Worm (Caenorhabditis elegans) whole organism, young adult: Measurements from ENCODE around the gene F17C11.26.

ENCODE experiments used
- B0336.3 ChIP-seq: fragments of 200-800 bp; sonication (Bioruptor generic); IDR thresholded peaks from 2 replicates; pipeline ENCODE4 v1.3.6; 2022; ENCODE audit warnings: missing genetic modification characterization, missing compliant biosample characterization
- C06A6.2 ChIP-seq: fragments of 200-800 bp; sonication (Bioruptor generic); conservative IDR thresholded peaks from 2 replicates; pipeline ENCODE4 v1.3.6; 2022; ENCODE audit warnings: missing genetic modification characterization, missing compliant biosample characterization
- C17E4.6 ChIP-seq: fragments of 200-800 bp; sonication (Bioruptor generic); IDR thresholded peaks from 2 replicates; pipeline ENCODE4 v1.3.6; 2022; ENCODE audit warnings: missing genetic modification reagents, missing genetic modification characterization, missing compliant biosample characterization
- D2030.7 ChIP-seq: fragments of 200-800 bp; sonication (Bioruptor generic); IDR thresholded peaks from 2 replicates; pipeline ENCODE4 v1.3.6; 2022; ENCODE audit warnings: missing genetic modification reagents, missing genetic modification characterization, missing compliant biosample characterization
- F10E7.11 ChIP-seq: sonication (generic microtip); optimal IDR thresholded peaks from 2 replicates; lab custom pipeline; 2017; ENCODE audit warnings: mild to moderate bottlenecking, missing genetic modification characterization, moderate library complexity, missing compliant biosample characterization
- F22D6.2 ChIP-seq: sonication (generic microtip); optimal IDR thresholded peaks from 2 replicates; lab custom pipeline; 2016; ENCODE audit warnings: mild to moderate bottlenecking, missing genetic modification characterization, missing compliant biosample characterization
- F52B5.7 ChIP-seq: sonication (generic microtip); optimal IDR thresholded peaks from 2 replicates; lab custom pipeline; 2016; ENCODE audit warnings: mild to moderate bottlenecking, missing genetic modification characterization, missing compliant biosample characterization
- F57A8.1 ChIP-seq: fragments of 200-800 bp; sonication (Bioruptor generic); optimal IDR thresholded peaks from 2 replicates; lab custom pipeline; 2018; ENCODE audit warnings: mild to moderate bottlenecking, missing genetic modification characterization, moderate library complexity, missing compliant biosample characterization
- T07F8.4 ChIP-seq: sonication (generic microtip); optimal IDR thresholded peaks from 2 replicates; lab custom pipeline; 2016; ENCODE audit warnings: mild to moderate bottlenecking, missing genetic modification characterization, moderate library complexity, missing compliant biosample characterization
- T26A5.8 ChIP-seq: sonication (generic microtip); optimal IDR thresholded peaks from 2 replicates; lab custom pipeline; 2016; ENCODE audit warnings: missing genetic modification characterization, missing compliant biosample characterization
- Y53G8AR.9 ChIP-seq: fragments of 200-800 bp; sonication (Bioruptor generic); conservative IDR thresholded peaks from 2 replicates; pipeline ENCODE4 v1.3.6; 2022; ENCODE audit warnings: missing genetic modification reagents, missing genetic modification characterization, missing compliant biosample characterization
- Y95B8A.8 ChIP-seq: fragments of 200-800 bp; sonication (Bioruptor generic); IDR thresholded peaks from 2 replicates; pipeline ENCODE4 v1.3.6; 2022; ENCODE audit warnings: missing genetic modification reagents, missing genetic modification characterization, missing compliant biosample characterization
- ama-1 ChIP-seq, 3 experiments: fragments of 150-350 bp in 1 of 3; sonication (generic microtip) in 2 of 3; optimal IDR thresholded peaks; 2 replicates each; lab custom pipeline; 2014 to 2018; ENCODE audit warnings: missing biosample characterization in 2 of 3, missing genetic modification characterization in 2 of 3, missing genetic modification reagents in 2 of 3
- aptf-2 ChIP-seq: fragments of 200-800 bp; sonication (Bioruptor generic); conservative IDR thresholded peaks from 2 replicates; pipeline ENCODE4 v1.3.6; 2022; ENCODE audit warnings: missing genetic modification reagents, missing genetic modification characterization, missing compliant biosample characterization
- attf-3 ChIP-seq: fragments of 200-800 bp; sonication (Bioruptor generic); conservative IDR thresholded peaks from 2 replicates; pipeline ENCODE4 v1.3.6; 2022; ENCODE audit warnings: missing genetic modification reagents, missing genetic modification characterization, missing compliant biosample characterization
- attf-5 ChIP-seq: fragments of 200-800 bp; sonication (Bioruptor generic); optimal IDR thresholded peaks from 2 replicates; lab custom pipeline; 2018; ENCODE audit warnings: mild to moderate bottlenecking, missing genetic modification characterization, missing compliant biosample characterization
- attf-6 ChIP-seq: fragments of 200-800 bp; sonication (Bioruptor generic); IDR thresholded peaks from 2 replicates; pipeline ENCODE4 v1.3.6; 2022; ENCODE audit warnings: missing genetic modification reagents, missing genetic modification characterization, missing compliant biosample characterization
- dpff-1 ChIP-seq: sonication (generic microtip); optimal IDR thresholded peaks from 2 replicates; lab custom pipeline; 2017; ENCODE audit warnings: mild to moderate bottlenecking, missing genetic modification characterization, missing compliant biosample characterization
- dpl-1 ChIP-seq: fragments of 150-350 bp; optimal IDR thresholded peaks from 2 replicates; lab custom pipeline; 2014; ENCODE audit warnings: missing biosample characterization, missing genetic modification reagents, missing genetic modification characterization
- ekl-4 ChIP-seq: fragments of 200-800 bp; sonication (Bioruptor generic); IDR thresholded peaks from 2 replicates; pipeline ENCODE4 v1.3.6; 2022; ENCODE audit warnings: missing genetic modification reagents, missing genetic modification characterization, missing compliant biosample characterization
- fkh-3 ChIP-seq: sonication (generic microtip); optimal IDR thresholded peaks from 2 replicates; lab custom pipeline; 2016; ENCODE audit warnings: mild to moderate bottlenecking, missing genetic modification characterization, missing compliant biosample characterization
- gei-17 ChIP-seq: fragments of 200-800 bp; sonication (Bioruptor generic); optimal IDR thresholded peaks from 2 replicates; lab custom pipeline; 2018; ENCODE audit warnings: mild to moderate bottlenecking, missing genetic modification characterization, missing compliant biosample characterization
- him-1 ChIP-seq: sonication (generic microtip); optimal IDR thresholded peaks from 2 replicates; lab custom pipeline; 2016; ENCODE audit warnings: missing genotype, missing genetic modification reagents, missing genetic modification characterization, missing compliant biosample characterization
- hlh-12 ChIP-seq: sonication (generic microtip); optimal IDR thresholded peaks from 2 replicates; lab custom pipeline; 2016; ENCODE audit warnings: missing genetic modification characterization, missing compliant biosample characterization
- hmg-1.2 ChIP-seq: fragments of 200-800 bp; sonication (Bioruptor generic); IDR thresholded peaks from 2 replicates; pipeline ENCODE4 v1.3.6; 2022; ENCODE audit warnings: missing genetic modification reagents, missing genetic modification characterization, missing compliant biosample characterization
- hrde-1 ChIP-seq: sonication (generic microtip); optimal IDR thresholded peaks from 2 replicates; lab custom pipeline; 2016; ENCODE audit warnings: missing genetic modification characterization, mild to moderate bottlenecking, missing compliant biosample characterization, moderate library complexity, missing genotype, missing genetic modification reagents, borderline replicate concordance
- hsf-1 ChIP-seq: fragments of 200-800 bp; sonication (Bioruptor generic); IDR thresholded peaks from 2 replicates; pipeline ENCODE4 v1.3.6; 2022; ENCODE audit warnings: missing genetic modification reagents, missing genetic modification characterization, missing compliant biosample characterization
- lag-1 ChIP-seq: fragments of 200-800 bp; sonication (Bioruptor generic); IDR thresholded peaks from 2 replicates; pipeline ENCODE4 v1.3.6; 2022; ENCODE audit warnings: missing genetic modification reagents, missing genetic modification characterization, missing compliant biosample characterization
- let-526 ChIP-seq: fragments of 200-800 bp; sonication (Bioruptor generic); IDR thresholded peaks from 2 replicates; pipeline ENCODE4 v1.3.6; 2022; ENCODE audit warnings: missing genetic modification reagents, missing genetic modification characterization, missing compliant biosample characterization
- lin-35 ChIP-seq, 3 experiments: fragments of 150-350 bp in 2 of 3; sonication (generic microtip) in 1 of 3; optimal IDR thresholded peaks; 2 replicates each; lab custom pipeline; 2014 to 2018; ENCODE audit warnings: missing biosample characterization in 3 of 3, missing genetic modification characterization in 3 of 3, missing genetic modification reagents in 3 of 3
- lin-54 ChIP-seq: fragments of 200-800 bp; sonication (Bioruptor generic); optimal IDR thresholded peaks from 2 replicates; lab custom pipeline; 2018; ENCODE audit warnings: mild to moderate bottlenecking, missing genetic modification characterization, missing compliant biosample characterization
- lsl-1 ChIP-seq: fragments of 200-800 bp; sonication (Bioruptor generic); optimal IDR thresholded peaks from 2 replicates; lab custom pipeline; 2018; ENCODE audit warnings: mild to moderate bottlenecking, missing genetic modification characterization, moderate library complexity, missing compliant biosample characterization
- lsy-27 ChIP-seq: sonication (generic microtip); optimal IDR thresholded peaks from 2 replicates; lab custom pipeline; 2017; ENCODE audit warnings: missing genetic modification characterization, mild to moderate bottlenecking, missing compliant biosample characterization, antibody characterized with exemption, missing genotype, borderline replicate concordance; ENCODE audit not compliant: insufficient read depth
- madf-3 ChIP-seq: fragments of 200-800 bp; sonication (Bioruptor generic); IDR thresholded peaks from 2 replicates; pipeline ENCODE4 v1.3.6; 2022; ENCODE audit warnings: missing genetic modification reagents, missing genetic modification characterization, missing compliant biosample characterization
- mcd-1 ChIP-seq: fragments of 200-800 bp; sonication (Bioruptor generic); IDR thresholded peaks from 2 replicates; pipeline ENCODE4 v1.3.6; 2022; ENCODE audit warnings: missing genetic modification reagents, missing genetic modification characterization, missing compliant biosample characterization
- mel-28 ChIP-seq: sonication (generic microtip); optimal IDR thresholded peaks from 2 replicates; lab custom pipeline; 2016; ENCODE audit warnings: borderline replicate concordance, mild to moderate bottlenecking, missing genetic modification characterization, missing compliant biosample characterization
- mes-4 ChIP-seq: sonication (generic microtip); optimal IDR thresholded peaks from 2 replicates; lab custom pipeline; 2016; ENCODE audit warnings: missing genotype, missing genetic modification characterization, missing compliant biosample characterization
- mxl-1 ChIP-seq: sonication (generic microtip); optimal IDR thresholded peaks from 2 replicates; lab custom pipeline; 2016; ENCODE audit warnings: missing genetic modification characterization, missing compliant biosample characterization
- nfya-1 ChIP-seq: sonication (generic microtip); optimal IDR thresholded peaks from 2 replicates; lab custom pipeline; 2017; ENCODE audit warnings: antibody characterized with exemption, missing compliant biosample characterization, missing genetic modification characterization, borderline replicate concordance; ENCODE audit not compliant: insufficient read depth
- nfya-2 ChIP-seq: fragments of 200-800 bp; sonication (Bioruptor generic); IDR thresholded peaks from 2 replicates; pipeline ENCODE4 v1.3.6; 2022; ENCODE audit warnings: missing genetic modification reagents, missing genetic modification characterization, missing compliant biosample characterization
- nfyb-1 ChIP-seq: fragments of 200-800 bp; sonication (Bioruptor generic); IDR thresholded peaks from 2 replicates; pipeline ENCODE4 v1.3.6; 2022; ENCODE audit warnings: missing genetic modification reagents, missing genetic modification characterization, missing compliant biosample characterization
- nhr-120 ChIP-seq: fragments of 200-800 bp; sonication (Bioruptor generic); IDR thresholded peaks from 2 replicates; pipeline ENCODE4 v1.3.6; 2022; ENCODE audit warnings: missing genetic modification characterization, missing compliant biosample characterization
- nhr-27 ChIP-seq: fragments of 200-800 bp; sonication (Bioruptor generic); optimal IDR thresholded peaks from 2 replicates; lab custom pipeline; 2018; ENCODE audit warnings: mild to moderate bottlenecking, missing genetic modification characterization, moderate library complexity, missing compliant biosample characterization
- nhr-90 ChIP-seq: sonication (generic microtip); optimal IDR thresholded peaks from 2 replicates; lab custom pipeline; 2016; ENCODE audit warnings: missing genotype, mild to moderate bottlenecking, missing genetic modification characterization, missing compliant biosample characterization
- rpc-1 ChIP-seq, 2 experiments: fragments of 150-350 bp in 1 of 2; sonication (generic microtip) in 1 of 2; optimal IDR thresholded peaks; 2 replicates each; lab custom pipeline; 2014 to 2018; ENCODE audit warnings: missing biosample characterization in 1 of 2, missing genetic modification characterization in 1 of 2, missing genetic modification reagents in 1 of 2, missing genotype in 1 of 2
- unc-130 ChIP-seq: sonication (generic microtip); optimal IDR thresholded peaks from 2 replicates; lab custom pipeline; 2016; ENCODE audit warnings: missing genetic modification reagents, missing genetic modification characterization, missing compliant biosample characterization
- unc-62 ChIP-seq: fragments of 150-350 bp; optimal IDR thresholded peaks from 2 replicates; lab custom pipeline; 2014; ENCODE audit warnings: missing biosample characterization, missing genetic modification reagents, missing genetic modification characterization
- ztf-6 ChIP-seq: fragments of 200-800 bp; sonication (Bioruptor generic); IDR thresholded peaks from 2 replicates; pipeline ENCODE4 v1.3.6; 2022; ENCODE audit warnings: missing genetic modification reagents, missing genetic modification characterization, missing compliant biosample characterization

F17C11.26 gene

ce11 chrV:10965501-10965900 lies 24.3 kb downstream of the F17C11.26 start, which contains the start of the genes ctf-4 and eef-1G (continued):
- peak; percentile 87 for TF ChIP-seq let-526 (GFP tag; lab: Robert Waterston, UW)
- no peak for TF ChIP-seq mel-28
- peak; percentile 95 for TF ChIP-seq lin-54 (GFP tag; lab: Kevin White, UChicago)
- no peak for TF ChIP-seq T26A5.8 (tag; lab: Kevin White, UChicago)
- no peak for TF ChIP-seq hrde-1 (tag; lab: Kevin White, UChicago)
- no peak for TF ChIP-seq nhr-27 (tag; lab: Kevin White, UChicago)
- TF ChIP-seq madf-3 = peak; percentile 90
- TF ChIP-seq F52B5.7 (tag; lab: Kevin White, UChicago) = no peak
- TF ChIP-seq nfya-1 (tag; lab: Kevin White, UChicago) = no peak
- peak; percentile 86 for TF ChIP-seq C06A6.2
- peak; percentile 75 for TF ChIP-seq attf-3 (GFP tag; lab: Robert Waterston, UW)
- TF ChIP-seq ama-1 (optimal IDR thresholded peaks at IDR 0.05; lab: Kevin White, UChicago) = no peak
- TF ChIP-seq ama-1 (GFP tag; optimal IDR thresholded peaks at IDR 0.05; lab: Kevin White, UChicago) = no peak
- peak; percentile 89 for TF ChIP-seq dpl-1 (GFP tag; lab: Kevin White, UChicago)
- TF ChIP-seq nfyb-1 (GFP tag; lab: Robert Waterston, UW) = peak; percentile 94
- TF ChIP-seq hsf-1 (GFP tag; lab: Robert Waterston, UW) = peak; percentile 76
- TF ChIP-seq lsl-1 (GFP tag; lab: Kevin White, UChicago) = peak; percentile 75
- peak; percentile 95 for TF ChIP-seq Y53G8AR.9 (GFP tag; lab: Robert Waterston, UW)
- TF ChIP-seq C17E4.6 (GFP tag; lab: Robert Waterston, UW) = peak; percentile 54; the same call in 1 of the 2 replicates
- peak; percentile 8 for TF ChIP-seq him-1 (tag; lab: Kevin White, UChicago)
- no peak for TF ChIP-seq nfya-2
- peak; percentile 97 for TF ChIP-seq attf-5 (GFP tag; lab: Kevin White, UChicago)
- TF ChIP-seq T07F8.4 (tag; lab: Kevin White, UChicago) = peak; percentile 14
- peak; percentile 99 for TF ChIP-seq hmg-1.2 (GFP tag; lab: Robert Waterston, UW)
- no peak for TF ChIP-seq rpc-1 (optimal IDR thresholded peaks at IDR 0.05; lab: Kevin White, UChicago)
- no peak for TF ChIP-seq rpc-1 (tag; optimal IDR thresholded peaks at IDR 0.05; lab: Kevin White, UChicago)
- TF ChIP-seq gei-17 = peak; percentile 66
- TF ChIP-seq nhr-120 (GFP tag; lab: Robert Waterston, UW) = no peak
- TF ChIP-seq lag-1 = no peak
- TF ChIP-seq F10E7.11 (tag; lab: Kevin White, UChicago) = no peak
- no peak for TF ChIP-seq hlh-12 (tag; lab: Kevin White, UChicago)
- TF ChIP-seq lin-35 (GFP tag; optimal IDR thresholded peaks at IDR 0.05; lab: Kevin White, UChicago) = peak; percentile 26 to 96 (median 60)
- no peak for TF ChIP-seq mes-4 (tag; lab: Kevin White, UChicago)
- peak; percentile 83; the same call in 1 of the 2 replicates for TF ChIP-seq Y95B8A.8 (GFP tag; lab: Robert Waterston, UW)
- peak; percentile 77 for TF ChIP-seq unc-130 (GFP tag; lab: Kevin White, UChicago)
- peak; percentile 70 for TF ChIP-seq F22D6.2 (tag; lab: Kevin White, UChicago)
- TF ChIP-seq attf-6 (GFP tag; lab: Robert Waterston, UW) = no peak
- peak; percentile 93 for TF ChIP-seq ekl-4 (GFP tag; lab: Robert Waterston, UW)
- 0 out of 2 replicates have a peak, but pooled peaks have one; percentile 7 for TF ChIP-seq aptf-2 (GFP tag; lab: Robert Waterston, UW)
- peak; percentile 40 for TF ChIP-seq unc-62 (GFP tag; lab: Kevin White, UChicago)
- peak; percentile 75 for TF ChIP-seq B0336.3
- no peak for TF ChIP-seq fkh-3 (tag; lab: Kevin White, UChicago)
- no peak for TF ChIP-seq mxl-1 (tag; lab: Kevin White, UChicago)
- peak; percentile 82 for TF ChIP-seq D2030.7 (GFP tag; lab: Robert Waterston, UW)
- TF ChIP-seq F57A8.1 = no peak
- no peak for TF ChIP-seq lsy-27 (tag; lab: Kevin White, UChicago)
- peak; percentile 98 for TF ChIP-seq mcd-1 (GFP tag; lab: Robert Waterston, UW)
- peak; percentile 52 for TF ChIP-seq nhr-90 (tag; lab: Kevin White, UChicago)
- TF ChIP-seq dpff-1 (tag; lab: Kevin White, UChicago) = no peak
- TF ChIP-seq ztf-6 (GFP tag; lab: Robert Waterston, UW) = peak; percentile 71; the same call in 1 of the 2 replicates
